Worm (Caenorhabditis elegans) whole organism, L3 larva: Measurements from ENCODE around the gene mks-3.

ENCODE experiments used
- ama-1 ChIP-seq: fragments of 150-350 bp; optimal IDR thresholded peaks from 2 replicates; lab custom pipeline; 2018
- ceh-82 ChIP-seq: fragments of 150-350 bp; optimal IDR thresholded peaks from 2 replicates; lab custom pipeline; 2014; ENCODE audit warnings: missing biosample characterization, missing genetic modification characterization
- egl-27 ChIP-seq: sonication (generic microtip); optimal IDR thresholded peaks from 4 replicates; lab custom pipeline; 2017; ENCODE audit warnings: missing biosample characterization, missing genetic modification reagents, missing genetic modification characterization
- fkh-2 ChIP-seq: fragments of 150-350 bp; optimal IDR thresholded peaks from 2 replicates; lab custom pipeline; 2014; ENCODE audit warnings: missing biosample characterization, missing genetic modification reagents, missing genetic modification characterization
- jun-1 ChIP-seq: fragments of 150-350 bp; optimal IDR thresholded peaks from 2 replicates; lab custom pipeline; 2014; ENCODE audit warnings: missing biosample characterization, missing genetic modification reagents, missing genetic modification characterization
- lin-15B ChIP-seq: fragments of 150-350 bp; optimal IDR thresholded peaks from 2 replicates; lab custom pipeline; 2014; ENCODE audit warnings: missing biosample characterization, missing genetic modification characterization
- mdl-1 ChIP-seq: fragments of 150-350 bp; optimal IDR thresholded peaks from 2 replicates; lab custom pipeline; 2014; ENCODE audit warnings: missing biosample characterization, missing genetic modification characterization
- nhr-237 ChIP-seq: fragments of 150-350 bp; optimal IDR thresholded peaks from 2 replicates; lab custom pipeline; 2014; ENCODE audit warnings: missing biosample characterization, missing genetic modification characterization
- nhr-25 ChIP-seq: sonication (generic microtip); optimal IDR thresholded peaks from 2 replicates; lab custom pipeline; 2017; ENCODE audit warnings: missing biosample characterization, missing genetic modification characterization
- pha-4 ChIP-seq: fragments of 150-350 bp; optimal IDR thresholded peaks from 2 replicates; lab custom pipeline; 2014; ENCODE audit warnings: missing biosample characterization, missing genetic modification reagents, missing genetic modification characterization
- skn-1 ChIP-seq: fragments of 150-350 bp; optimal IDR thresholded peaks from 2 replicates; lab custom pipeline; 2014; ENCODE audit warnings: missing biosample characterization, missing genetic modification characterization
- snpc-4 ChIP-seq: fragments of 150-350 bp; optimal IDR thresholded peaks from 2 replicates; lab custom pipeline; 2014; ENCODE audit warnings: missing biosample characterization, missing genetic modification characterization
- unc-39 ChIP-seq: sonication (generic microtip); optimal IDR thresholded peaks from 4 replicates; lab custom pipeline; 2017; ENCODE audit warnings: missing biosample characterization, missing genetic modification characterization
- ztf-11 ChIP-seq: fragments of 150-350 bp; optimal IDR thresholded peaks from 2 replicates; lab custom pipeline; 2014; ENCODE audit warnings: missing biosample characterization, missing genetic modification characterization

ce11 chrII:7558864-7559263 is 24.6 kb downstream of the mks-3 start:
- no peak for TF ChIP-seq ceh-82 (tag; lab: Kevin White, UChicago)
- no peak for TF ChIP-seq jun-1 (tag; lab: Kevin White, UChicago)
- no peak for TF ChIP-seq nhr-237 (tag; lab: Kevin White, UChicago)
- TF ChIP-seq snpc-4 (tag; lab: Kevin White, UChicago), result no peak
- no peak for TF ChIP-seq egl-27
- TF ChIP-seq ama-1, result no peak
- no peak for TF ChIP-seq skn-1 (tag; lab: Kevin White, UChicago)
- TF ChIP-seq fkh-2, result no peak
- no peak for TF ChIP-seq mdl-1 (tag; lab: Kevin White, UChicago)
- no peak for TF ChIP-seq nhr-25
- no peak for TF ChIP-seq lin-15B
- no peak for TF ChIP-seq ztf-11 (tag; lab: Kevin White, UChicago)
- TF ChIP-seq pha-4 (tag; lab: Kevin White, UChicago), result no peak
- TF ChIP-seq unc-39 (tag; lab: Kevin White, UChicago), result no peak
